Worm (Caenorhabditis elegans): Measurements from ENCODE around the gene Y69A2AR.50.

Y69A2AR.50 gene

DNA sequence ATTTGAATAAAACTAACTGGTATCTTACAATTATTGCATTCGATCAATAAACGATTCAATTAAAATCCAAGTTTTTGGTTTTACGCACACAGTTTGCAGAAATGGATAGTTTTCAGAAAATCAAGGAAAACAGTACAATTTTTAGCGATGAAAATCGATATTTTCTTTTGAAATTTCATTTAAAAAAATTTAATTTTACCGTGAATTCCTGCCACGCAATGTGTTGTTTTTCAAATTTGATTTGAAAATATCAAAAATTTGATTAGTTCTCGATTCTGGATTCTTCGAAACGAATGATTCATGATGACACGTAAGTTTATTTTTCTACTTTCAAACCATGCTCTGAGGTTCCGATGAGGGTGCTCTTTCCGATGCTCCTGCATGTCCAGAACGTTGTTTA, at the start of gene Y69A2AR.50:
TSS of gene Y69A2AR.50 (plus strand) at position 301 of the 400 bp plus-strand sequence.
- TF ChIP-seq elt-3 (tag; optimal IDR thresholded peaks at IDR 0.05) (no peak), ztf-11 (tag; optimal IDR thresholded peaks at IDR 0.05) (no peak), nhr-21 (tag; optimal IDR thresholded peaks at IDR 0.05) (no peak), egl-27 (tag; optimal IDR thresholded peaks at IDR 0.05) (no peak), mbf-1 (tag; optimal IDR thresholded peaks at IDR 0.05) (no peak), gmeb-1 (tag; optimal IDR thresholded peaks at IDR 0.05) (no peak), elt-1 (tag; optimal IDR thresholded peaks at IDR 0.05) (no peak), ztf-1 (GFP tag; conservative IDR thresholded peaks at IDR 0.05) (no peak), nhr-11 (tag; optimal IDR thresholded peaks at IDR 0.05) (no peak), sem-4 (tag; optimal IDR thresholded peaks at IDR 0.05) (no peak), crh-2 (tag; optimal IDR thresholded peaks at IDR 0.05) (no peak), blmp-1 (tag; optimal IDR thresholded peaks at IDR 0.05; ENCODE audit: insufficient read depth) (no peak), nhr-23 (tag; optimal IDR thresholded peaks at IDR 0.05) (no peak), sma-9 (GFP tag; optimal IDR thresholded peaks at IDR 0.05) (no peak), sma-9 (tag; optimal IDR thresholded peaks at IDR 0.05) (no peak), snpc-4 (tag; optimal IDR thresholded peaks at IDR 0.05) (no peak), nhr-237 (tag; optimal IDR thresholded peaks at IDR 0.05) (no peak), ceh-82 (tag; optimal IDR thresholded peaks at IDR 0.05) (no peak), nhr-6 (tag; optimal IDR thresholded peaks at IDR 0.05) (no peak), zag-1 (tag; optimal IDR thresholded peaks at IDR 0.05) (no peak), nhr-77 (tag; optimal IDR thresholded peaks at IDR 0.05) (no peak)

DNA sequence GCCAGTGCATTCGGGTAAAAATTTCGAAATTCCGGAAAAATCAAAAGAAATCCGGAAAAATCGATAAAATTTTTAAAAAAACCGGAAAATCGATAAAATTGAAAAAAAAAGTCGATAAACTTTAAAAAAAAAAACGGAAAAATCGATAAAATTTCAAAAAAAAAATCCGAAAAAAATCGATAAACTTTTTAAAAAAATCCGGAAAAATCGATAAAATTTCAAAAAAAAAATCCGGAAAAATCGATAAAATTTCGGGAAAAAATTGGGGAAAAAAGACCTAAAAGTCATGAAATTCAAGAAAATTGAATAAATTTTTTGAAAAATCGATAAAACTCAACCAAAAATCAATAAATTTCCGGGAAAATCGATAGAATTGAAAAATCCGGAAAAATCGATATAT, 35.3 kb upstream of the Y69A2AR.50 start:
- no peak for TF ChIP-seq ZK546.5 (tag; optimal IDR thresholded peaks at IDR 0.05)
- TF ChIP-seq ceh-82 (tag; optimal IDR thresholded peaks at IDR 0.05): no peak
- no peak for TF ChIP-seq ama-1 (optimal IDR thresholded peaks at IDR 0.05)
- no peak for TF ChIP-seq C34F6.9 (tag; optimal IDR thresholded peaks at IDR 0.05)
- TF ChIP-seq nhr-21 (tag; optimal IDR thresholded peaks at IDR 0.05): no peak
- no peak for TF ChIP-seq sma-3 (GFP tag; optimal IDR thresholded peaks at IDR 0.05)
- TF ChIP-seq unc-62 (GFP tag; optimal IDR thresholded peaks at IDR 0.05): no peak
- no peak for TF ChIP-seq ztf-11 (tag; optimal IDR thresholded peaks at IDR 0.05)
- TF ChIP-seq ztf-1 (GFP tag; conservative IDR thresholded peaks at IDR 0.05): no peak
- TF ChIP-seq nhr-129 (tag; optimal IDR thresholded peaks at IDR 0.05): no peak
- no peak for TF ChIP-seq skn-1 (tag; optimal IDR thresholded peaks at IDR 0.05)
- TF ChIP-seq ceh-16 (tag; optimal IDR thresholded peaks at IDR 0.05): no peak
- no peak for TF ChIP-seq crh-2 (tag; optimal IDR thresholded peaks at IDR 0.05)
- TF ChIP-seq elt-1 (tag; optimal IDR thresholded peaks at IDR 0.05): no peak

DNA sequence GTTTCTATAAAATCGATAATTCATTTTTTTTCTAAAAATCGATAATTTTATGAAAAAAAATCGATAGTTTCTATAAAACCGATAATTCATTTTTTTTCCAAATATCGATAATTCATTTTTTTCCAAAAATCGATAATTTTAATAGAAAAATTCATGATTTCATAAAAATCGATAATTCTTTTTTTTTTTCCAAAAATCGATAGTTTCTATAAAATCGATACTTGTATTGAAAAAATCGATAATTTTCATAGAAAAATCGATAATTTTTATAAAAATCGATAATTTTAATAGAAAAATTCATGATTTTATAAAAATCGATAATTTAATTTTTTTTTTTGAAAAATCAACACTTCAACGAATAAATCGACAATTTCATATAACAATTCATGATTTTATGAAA, 32.9 kb upstream of the Y69A2AR.50 start:
- TF ChIP-seq egl-27 (tag; optimal IDR thresholded peaks at IDR 0.05) (no peak), zag-1 (tag; optimal IDR thresholded peaks at IDR 0.05) (no peak), lin-13 (GFP tag; optimal IDR thresholded peaks at IDR 0.05) (no peak), aly-2 (tag; optimal IDR thresholded peaks at IDR 0.05) (no peak), lsy-2 (tag; optimal IDR thresholded peaks at IDR 0.05) (no peak), ceh-82 (tag; optimal IDR thresholded peaks at IDR 0.05) (no peak), nhr-10 (tag; optimal IDR thresholded peaks at IDR 0.05) (no peak), dmd-4 (tag; optimal IDR thresholded peaks at IDR 0.05) (no peak), elt-3 (tag; optimal IDR thresholded peaks at IDR 0.05) (no peak), mdl-1 (tag; optimal IDR thresholded peaks at IDR 0.05) (no peak), nhr-129 (tag; optimal IDR thresholded peaks at IDR 0.05) (no peak), blmp-1 (tag; optimal IDR thresholded peaks at IDR 0.05; ENCODE audit: insufficient read depth) (no peak), fos-1 (tag; optimal IDR thresholded peaks at IDR 0.05) (no peak), ZK546.5 (tag; optimal IDR thresholded peaks at IDR 0.05) (no peak), Y55F3AM.14 (GFP tag; optimal IDR thresholded peaks at IDR 0.05) (no peak)

DNA sequence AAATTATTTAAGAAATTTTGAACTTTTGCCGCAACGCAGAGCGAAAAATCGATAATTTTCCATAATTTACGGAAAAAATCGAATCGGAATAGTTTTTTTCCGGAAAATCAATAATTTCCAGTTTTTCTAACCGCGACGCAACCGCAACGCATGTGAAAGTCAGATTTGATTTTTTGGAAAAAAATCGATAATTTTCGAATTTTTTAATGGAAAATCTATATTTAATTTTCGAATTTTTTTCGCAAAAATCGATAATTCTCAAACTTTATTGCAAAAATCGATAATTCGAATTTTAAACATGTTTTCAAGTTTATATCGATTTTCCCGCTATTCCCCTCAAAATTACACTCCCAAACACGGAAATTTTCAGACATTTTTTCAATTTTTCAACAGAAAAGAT, 31.9 kb upstream of the Y69A2AR.50 start:
- TF ChIP-seq mab-5 (tag; optimal IDR thresholded peaks at IDR 0.05) (no peak), skn-1 (tag; optimal IDR thresholded peaks at IDR 0.05) (no peak), nhr-11 (tag; optimal IDR thresholded peaks at IDR 0.05) (no peak), C34F6.9 (tag; optimal IDR thresholded peaks at IDR 0.05) (no peak), lsy-2 (tag; optimal IDR thresholded peaks at IDR 0.05) (no peak), unc-55 (GFP tag; optimal IDR thresholded peaks at IDR 0.05) (no peak), nhr-6 (tag; optimal IDR thresholded peaks at IDR 0.05) (no peak), alr-1 (tag; optimal IDR thresholded peaks at IDR 0.05) (no peak), Y55F3AM.14 (GFP tag; optimal IDR thresholded peaks at IDR 0.05) (no peak), nhr-129 (tag; optimal IDR thresholded peaks at IDR 0.05) (no peak), mbf-1 (tag; optimal IDR thresholded peaks at IDR 0.05) (no peak), crh-2 (tag; optimal IDR thresholded peaks at IDR 0.05) (no peak), lin-39 (tag; optimal IDR thresholded peaks at IDR 0.05) (no peak), gmeb-1 (tag; optimal IDR thresholded peaks at IDR 0.05) (no peak), R02D3.7 (tag; optimal IDR thresholded peaks at IDR 0.05) (no peak), ztf-1 (GFP tag; conservative IDR thresholded peaks at IDR 0.05) (no peak), mdl-1 (tag; optimal IDR thresholded peaks at IDR 0.05) (no peak), egl-27 (tag; optimal IDR thresholded peaks at IDR 0.05) (no peak), peb-1 (tag; optimal IDR thresholded peaks at IDR 0.05) (no peak), F13H6.1 (tag; optimal IDR thresholded peaks at IDR 0.05) (no peak)
